Fruit fly (Drosophila melanogaster): ENCODE results near the gene CG10513.

CG10513 gene

dm6 chr3R:25273537-25273936 lies 3.5 kb downstream of the CG10513 start, which contains the start of gene CG11878:
Gene CG11878, plus strand, starts transcription at chr3R:25273837.
- TF ChIP-seq CG1620 (GFP tag; optimal IDR thresholded peaks at IDR 0.05) (no peak), cic (GFP tag; optimal IDR thresholded peaks at IDR 0.05) (peak; percentile 0), Crg-1 (GFP tag; optimal IDR thresholded peaks at IDR 0.05) (no peak)

- no peak for TF ChIP-seq ovo (GFP tag; optimal IDR thresholded peaks at IDR 0.05)
These were observed 7.1 kb downstream of the CG10513 start, which contains the start of the genes CG11889 and CG11891 for dm6 chr3R:25269909-25270308. Gene CG11889, plus strand, starts transcription at chr3R:25270209. Gene CG11891, plus strand, starts transcription at chr3R:25270209.

DNA sequence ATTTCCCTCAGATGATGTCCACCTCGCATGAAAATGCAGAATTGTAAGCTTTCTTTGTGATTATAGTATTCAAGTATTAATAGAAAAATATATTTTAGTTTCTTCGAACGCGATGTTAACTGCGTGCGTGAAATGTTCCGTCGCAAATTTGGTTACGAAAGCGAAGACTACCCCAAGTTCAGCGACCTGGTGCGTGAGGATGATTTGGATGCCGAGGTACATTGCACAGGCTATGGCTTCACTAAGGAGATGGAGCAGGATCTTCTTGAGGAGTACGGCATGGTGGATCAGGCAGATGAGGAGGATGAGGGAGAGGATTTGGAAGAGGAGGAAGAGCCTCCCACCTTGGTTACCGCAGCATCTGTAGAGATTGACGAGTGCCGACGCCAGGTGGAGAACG lies 10.3 kb downstream of the CG10513 start:
- TF ChIP-seq CG14711 (tag; optimal IDR thresholded peaks at IDR 0.05) (no peak), Hr96 (GFP tag; optimal IDR thresholded peaks at IDR 0.05) (no peak), kay (GFP tag; ENCODE audit: borderline replicate concordance) (no peak), CG11617 (GFP tag; optimal IDR thresholded peaks at IDR 0.05) (no peak), CG7045 (GFP tag; optimal IDR thresholded peaks at IDR 0.05) (no peak), cic (GFP tag; optimal IDR thresholded peaks at IDR 0.05) (no peak), Clk (GFP tag; optimal IDR thresholded peaks at IDR 0.05) (no peak), CG1620 (GFP tag; optimal IDR thresholded peaks at IDR 0.05) (no peak)

DNA sequence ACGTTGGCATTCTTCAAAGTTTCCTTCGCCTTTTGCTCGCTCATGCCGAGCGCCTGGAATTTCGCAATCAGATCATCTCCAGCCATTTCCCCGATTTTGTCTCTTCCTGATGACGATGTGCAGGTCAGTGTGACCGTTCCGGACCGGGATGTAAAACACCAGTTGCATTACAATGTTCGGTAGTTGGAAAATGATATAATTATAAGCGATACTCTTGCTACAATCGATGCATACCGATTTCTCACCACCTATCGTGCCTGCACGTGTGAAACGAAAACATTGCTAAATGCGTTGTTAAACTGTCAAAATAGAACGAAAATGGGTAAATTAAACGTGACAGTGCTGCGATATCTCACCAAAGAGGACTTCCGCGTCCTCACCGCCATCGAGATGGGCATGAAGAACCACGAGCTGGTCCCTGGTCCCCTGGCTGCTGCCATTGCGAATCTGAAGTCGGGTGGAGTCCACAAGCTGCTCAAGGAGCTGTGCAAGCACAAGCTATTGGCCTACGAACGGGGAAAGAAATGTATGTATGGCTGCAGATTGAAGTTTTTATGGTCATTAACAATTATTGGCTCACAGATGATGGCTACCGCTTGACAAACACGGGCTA lies 11.3 kb downstream of the CG10513 start, which contains the start of the genes GlnRS and RIOK2:
Gene GlnRS (minus strand): TSS at position 133 of the 613 bp plus-strand sequence.
Gene RIOK2 (plus strand): TSS at position 256 of the 613 bp plus-strand sequence.
- TF ChIP-seq toe (GFP tag; optimal IDR thresholded peaks at IDR 0.05) (no peak), cnc (optimal IDR thresholded peaks at IDR 0.05) (no peak), CG7101 (tag; optimal IDR thresholded peaks at IDR 0.05) (peak; percentile 39), Clk (GFP tag; optimal IDR thresholded peaks at IDR 0.05) (peak; percentile 3), cic (GFP tag; optimal IDR thresholded peaks at IDR 0.05) (peak; percentile 30), Hr96 (GFP tag; optimal IDR thresholded peaks at IDR 0.05) (no peak), tj (GFP tag; optimal IDR thresholded peaks at IDR 0.05) (peak; percentile 21), CG11617 (GFP tag; optimal IDR thresholded peaks at IDR 0.05) (peak; percentile 18), Crg-1 (GFP tag; optimal IDR thresholded peaks at IDR 0.05) (peak; percentile 4), kay (GFP tag; ENCODE audit: borderline replicate concordance) (no peak), bab1 (GFP tag; optimal IDR thresholded peaks at IDR 0.05) (peak; percentile 73), pad (GFP tag; optimal IDR thresholded peaks at IDR 0.05) (peak; percentile 26), Mnt (GFP tag; optimal IDR thresholded peaks at IDR 0.05) (peak; percentile 100), CG14711 (tag; optimal IDR thresholded peaks at IDR 0.05) (peak; percentile 4)

DNA sequence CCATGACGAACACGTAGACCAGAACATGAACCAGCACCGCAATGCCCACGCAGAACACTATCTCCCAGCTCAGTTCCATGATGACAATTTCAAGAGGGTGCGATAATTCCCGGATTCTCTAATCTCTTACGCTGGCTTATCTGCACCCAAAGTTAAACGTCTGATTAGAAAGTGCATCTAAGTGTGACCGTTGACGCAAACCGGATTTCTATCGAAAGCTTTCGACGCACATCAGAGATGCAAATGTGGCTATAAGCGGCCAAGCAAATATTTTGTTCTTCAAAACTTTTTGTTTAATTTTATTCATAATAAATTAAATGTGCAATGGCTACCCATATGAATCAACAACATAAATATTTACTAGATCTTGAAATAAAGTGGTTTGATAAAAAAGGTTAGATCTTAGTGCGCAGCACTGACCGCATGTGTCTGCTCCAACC lies 14.7 kb downstream of the CG10513 start, which contains the start of the genes Kdsr and CG11858:
Gene Kdsr (minus strand): TSS at position 177 of the 440 bp plus-strand sequence.
Gene CG11858 (plus strand): TSS at position 420 of the 440 bp plus-strand sequence.
- TF ChIP-seq Clk (GFP tag; optimal IDR thresholded peaks at IDR 0.05) (peak; percentile 40), kay (GFP tag; ENCODE audit: borderline replicate concordance) (no peak), Hr96 (GFP tag; optimal IDR thresholded peaks at IDR 0.05) (no peak), ovo (GFP tag; optimal IDR thresholded peaks at IDR 0.05) (peak; percentile 24), cic (GFP tag; optimal IDR thresholded peaks at IDR 0.05) (peak; percentile 75), tj (GFP tag; optimal IDR thresholded peaks at IDR 0.05) (peak; percentile 39), CG1620 (GFP tag; optimal IDR thresholded peaks at IDR 0.05) (peak; percentile 58), cnc (optimal IDR thresholded peaks at IDR 0.05) (no peak), CG7045 (GFP tag; optimal IDR thresholded peaks at IDR 0.05) (peak; percentile 42), pad (GFP tag; optimal IDR thresholded peaks at IDR 0.05) (peak; percentile 44), Mnt (GFP tag; optimal IDR thresholded peaks at IDR 0.05) (peak; percentile 83), CG5204 (GFP tag; optimal IDR thresholded peaks at IDR 0.05) (no peak), CG14711 (tag; optimal IDR thresholded peaks at IDR 0.05) (peak; percentile 74), CG11617 (GFP tag; optimal IDR thresholded peaks at IDR 0.05) (peak; percentile 64), CG12768 (GFP tag; optimal IDR thresholded peaks at IDR 0.05) (peak; percentile 66), CG7101 (tag; optimal IDR thresholded peaks at IDR 0.05) (peak; percentile 81), toe (GFP tag; optimal IDR thresholded peaks at IDR 0.05) (no peak), bab1 (GFP tag; optimal IDR thresholded peaks at IDR 0.05) (peak; percentile 84), Crg-1 (GFP tag; optimal IDR thresholded peaks at IDR 0.05) (peak; percentile 27), CG33017 (tag; optimal IDR thresholded peaks at IDR 0.05) (peak; percentile 48)

DNA sequence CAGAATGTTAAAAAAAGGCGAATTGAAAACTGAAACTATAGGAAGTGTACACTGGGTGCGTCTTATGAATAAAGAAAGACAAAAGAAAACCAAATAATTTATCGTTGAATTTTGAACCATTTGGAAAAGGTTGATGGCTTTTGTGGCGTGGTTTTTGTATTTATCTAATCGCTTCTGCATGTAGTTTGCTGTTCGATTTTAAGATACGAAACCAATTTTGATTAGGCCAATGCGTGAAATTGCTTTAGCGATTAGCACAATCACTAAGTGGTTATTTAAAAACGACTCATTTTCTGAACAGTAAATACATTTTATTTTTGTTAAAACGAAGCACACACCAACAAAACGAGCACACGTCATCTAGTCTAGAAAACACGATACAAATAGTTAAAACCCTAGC lies 16.3 kb downstream of the CG10513 start:
- TF ChIP-seq CG14711 (tag; optimal IDR thresholded peaks at IDR 0.05) (no peak), Crg-1 (GFP tag; optimal IDR thresholded peaks at IDR 0.05) (no peak), cic (GFP tag; optimal IDR thresholded peaks at IDR 0.05) (peak; percentile 16), CG12768 (GFP tag; optimal IDR thresholded peaks at IDR 0.05) (no peak), Clk (GFP tag; optimal IDR thresholded peaks at IDR 0.05) (no peak)

DNA sequence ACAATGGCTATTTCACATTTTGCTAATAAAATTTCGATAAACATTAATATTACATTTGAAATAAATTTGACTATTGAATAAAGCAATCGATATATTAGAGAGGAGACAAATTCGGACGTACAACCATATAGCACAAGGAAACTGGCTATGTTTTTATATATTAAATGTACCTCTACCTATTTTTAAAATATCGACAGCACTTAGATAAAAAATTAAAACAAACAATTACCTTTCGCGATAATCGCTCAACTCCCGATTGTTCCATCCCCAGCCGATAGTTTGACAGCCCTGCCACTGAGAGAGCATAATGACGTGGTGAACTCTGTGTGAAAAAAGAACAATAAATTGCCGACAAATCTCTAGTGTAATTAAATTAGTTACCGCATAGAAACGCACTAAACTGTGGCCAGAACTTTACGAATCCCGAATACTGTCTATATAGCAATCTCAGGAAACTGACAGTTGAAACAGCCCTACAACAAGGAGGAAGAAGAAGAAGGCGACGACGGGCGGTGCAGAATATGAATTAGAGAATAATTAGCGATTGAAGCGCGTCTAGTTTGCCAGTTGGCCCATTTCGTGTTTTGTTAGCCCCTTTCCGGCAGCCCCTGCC lies 18.3 kb downstream of the CG10513 start, which contains the start of gene CG11857:
Gene CG11857 (plus strand): TSS at position 271 of the 613 bp plus-strand sequence.
- TF ChIP-seq cnc (optimal IDR thresholded peaks at IDR 0.05) (no peak), CG14711 (tag; optimal IDR thresholded peaks at IDR 0.05) (peak; percentile 94), bab1 (GFP tag; optimal IDR thresholded peaks at IDR 0.05) (peak; percentile 98), kay (GFP tag; ENCODE audit: borderline replicate concordance) (no peak), cic (GFP tag; optimal IDR thresholded peaks at IDR 0.05) (peak; percentile 84), pad (GFP tag; optimal IDR thresholded peaks at IDR 0.05) (peak; percentile 89), CG5204 (GFP tag; optimal IDR thresholded peaks at IDR 0.05) (no peak), toe (GFP tag; optimal IDR thresholded peaks at IDR 0.05) (peak; percentile 99), CG12768 (GFP tag; optimal IDR thresholded peaks at IDR 0.05) (peak; percentile 98), CG7101 (tag; optimal IDR thresholded peaks at IDR 0.05) (peak; percentile 98), Crg-1 (GFP tag; optimal IDR thresholded peaks at IDR 0.05) (peak; percentile 98), CG7045 (GFP tag; optimal IDR thresholded peaks at IDR 0.05) (peak; percentile 97), CG33017 (tag; optimal IDR thresholded peaks at IDR 0.05) (peak; percentile 95), CG1620 (GFP tag; optimal IDR thresholded peaks at IDR 0.05) (peak; percentile 99), Clk (GFP tag; optimal IDR thresholded peaks at IDR 0.05) (peak; percentile 98), Hr96 (GFP tag; optimal IDR thresholded peaks at IDR 0.05) (peak; percentile 98), tj (GFP tag; optimal IDR thresholded peaks at IDR 0.05) (peak; percentile 87), Mnt (GFP tag; optimal IDR thresholded peaks at IDR 0.05) (peak; percentile 92), CG11617 (GFP tag; optimal IDR thresholded peaks at IDR 0.05) (peak; percentile 97), ovo (GFP tag; optimal IDR thresholded peaks at IDR 0.05) (peak; percentile 94)

Data from whole organism, adult.